Worm (Caenorhabditis elegans) whole organism, L2 larva: ENCODE data around the gene ilys-4.

ENCODE experiments used
- ama-1 ChIP-seq: fragments of 150-350 bp; optimal IDR thresholded peaks from 2 replicates; lab custom pipeline; 2018; ENCODE audit warnings: inconsistent platforms
- fos-1 ChIP-seq: fragments of 150-350 bp; optimal IDR thresholded peaks from 2 replicates; lab custom pipeline; 2014; ENCODE audit warnings: missing biosample characterization, missing genetic modification characterization
- mab-5 ChIP-seq: fragments of 150-350 bp; optimal IDR thresholded peaks from 2 replicates; lab custom pipeline; 2014; ENCODE audit warnings: missing biosample characterization, missing genetic modification characterization
- nhr-129 ChIP-seq: fragments of 150-350 bp; optimal IDR thresholded peaks from 2 replicates; lab custom pipeline; 2014; ENCODE audit warnings: missing biosample characterization, missing genetic modification characterization
- nhr-21 ChIP-seq: fragments of 150-350 bp; optimal IDR thresholded peaks from 2 replicates; lab custom pipeline; 2014; ENCODE audit warnings: missing biosample characterization, missing genetic modification characterization
- nhr-6 ChIP-seq: fragments of 150-350 bp; optimal IDR thresholded peaks from 2 replicates; lab custom pipeline; 2014; ENCODE audit warnings: missing biosample characterization, missing genetic modification characterization
- nhr-77 ChIP-seq: fragments of 150-350 bp; optimal IDR thresholded peaks from 2 replicates; lab custom pipeline; 2014; ENCODE audit warnings: missing biosample characterization, missing genetic modification characterization
- snpc-4 ChIP-seq: fragments of 150-350 bp; optimal IDR thresholded peaks from 2 replicates; lab custom pipeline; 2014; ENCODE audit warnings: missing biosample characterization, missing genetic modification characterization
- unc-39 ChIP-seq: fragments of 150-350 bp; optimal IDR thresholded peaks from 2 replicates; lab custom pipeline; 2014; ENCODE audit warnings: missing biosample characterization, missing genetic modification characterization
- unc-55 ChIP-seq: fragments of 150-350 bp; sonication (generic microtip); optimal IDR thresholded peaks from 3 replicates; lab custom pipeline; 2014; ENCODE audit warnings: missing biosample characterization, missing genetic modification reagents, missing genetic modification characterization
- unc-62 ChIP-seq: fragments of 150-350 bp; optimal IDR thresholded peaks from 2 replicates; lab custom pipeline; 2014; ENCODE audit warnings: missing biosample characterization, missing genetic modification reagents, missing genetic modification characterization
- zag-1 ChIP-seq: fragments of 150-350 bp; optimal IDR thresholded peaks from 2 replicates; lab custom pipeline; 2014; ENCODE audit warnings: missing biosample characterization, missing genetic modification characterization

- TF ChIP-seq ama-1 (lab: Kevin White, UChicago) (peak; percentile 29), nhr-77 (tag; lab: Kevin White, UChicago) (no peak), nhr-21 (no peak), unc-39 (tag; lab: Kevin White, UChicago) (no peak), nhr-6 (no peak), snpc-4 (tag; lab: Kevin White, UChicago) (no peak), mab-5 (tag; lab: Kevin White, UChicago) (no peak), fos-1 (tag; lab: Kevin White, UChicago) (no peak), nhr-129 (tag; lab: Kevin White, UChicago) (peak; percentile 30), unc-62 (GFP tag; lab: Kevin White, UChicago) (no peak), unc-55 (GFP tag; lab: Kevin White, UChicago) (peak; percentile 41), zag-1 (no peak)
Measured at ce11 chrIV:7910197-7910735, 12.9 kb upstream of the ilys-4 start, which contains the start of the genes npp-27 and ntl-4.
